Worm (Caenorhabditis elegans): ENCODE data around the gene K02E10.6.

Gene K02E10.6

ce11 chrX:2482622-2483021 is at the start of gene K02E10.6:
Gene K02E10.6 (minus strand): TSS chrX:2482770.
- TF ChIP-seq fos-1 (tag; optimal IDR thresholded peaks at IDR 0.05) (peak; percentile 24), ZK546.5 (tag; optimal IDR thresholded peaks at IDR 0.05) (no peak)

- TF ChIP-seq lsy-2 (tag; optimal IDR thresholded peaks at IDR 0.05) (no peak), egl-27 (tag; optimal IDR thresholded peaks at IDR 0.05) (no peak), peb-1 (tag; optimal IDR thresholded peaks at IDR 0.05) (no peak), ztf-11 (tag; optimal IDR thresholded peaks at IDR 0.05) (no peak), ztf-4 (tag; optimal IDR thresholded peaks at IDR 0.05) (no peak), unc-39 (tag; optimal IDR thresholded peaks at IDR 0.05) (no peak), zag-1 (tag; optimal IDR thresholded peaks at IDR 0.05) (no peak), mbf-1 (tag; optimal IDR thresholded peaks at IDR 0.05) (no peak)
Observed at ce11 chrX:2532357-2532756, 49.8 kb upstream of the K02E10.6 start, which contains the start of gene tbc-12. Gene tbc-12 (minus strand): TSS chrX:2532457.

ce11 chrX:2531276-2531675 is 48.7 kb upstream of the K02E10.6 start:
- no peak for TF ChIP-seq ztf-1 (GFP tag; conservative IDR thresholded peaks at IDR 0.05)
- TF ChIP-seq ztf-11 (tag; optimal IDR thresholded peaks at IDR 0.05), result no peak
- no peak for TF ChIP-seq skn-1 (tag; optimal IDR thresholded peaks at IDR 0.05)
- no peak for TF ChIP-seq ceh-16 (tag; optimal IDR thresholded peaks at IDR 0.05)
- TF ChIP-seq sma-3 (GFP tag; optimal IDR thresholded peaks at IDR 0.05), result peak; percentile 27
- TF ChIP-seq nhr-129 (tag; optimal IDR thresholded peaks at IDR 0.05), result peak; percentile 20
- TF ChIP-seq ZK546.5 (tag; optimal IDR thresholded peaks at IDR 0.05), result no peak
- no peak for TF ChIP-seq mdl-1 (tag; optimal IDR thresholded peaks at IDR 0.05)
- TF ChIP-seq fos-1 (tag; optimal IDR thresholded peaks at IDR 0.05), result peak; percentile 48
- TF ChIP-seq ceh-82 (tag; optimal IDR thresholded peaks at IDR 0.05), result no peak
- TF ChIP-seq crh-2 (tag; optimal IDR thresholded peaks at IDR 0.05), result peak; percentile 54
- no peak for TF ChIP-seq nhr-237 (tag; optimal IDR thresholded peaks at IDR 0.05)
- TF ChIP-seq zag-1 (tag; optimal IDR thresholded peaks at IDR 0.05), result no peak
- TF ChIP-seq peb-1 (tag; optimal IDR thresholded peaks at IDR 0.05), result no peak
- TF ChIP-seq lin-13 (GFP tag; optimal IDR thresholded peaks at IDR 0.05), result no peak
- peak; percentile 5 for TF ChIP-seq blmp-1 (tag; optimal IDR thresholded peaks at IDR 0.05; ENCODE audit: insufficient read depth)
- TF ChIP-seq nhr-10 (tag; optimal IDR thresholded peaks at IDR 0.05), result no peak
- no peak for TF ChIP-seq mbf-1 (tag; optimal IDR thresholded peaks at IDR 0.05)
- TF ChIP-seq lsy-2 (tag; optimal IDR thresholded peaks at IDR 0.05), result peak in 1 of 2 experiments; percentile 30
- TF ChIP-seq F13H6.1 (tag; optimal IDR thresholded peaks at IDR 0.05), result peak; percentile 39
- no peak for TF ChIP-seq nhr-11 (tag; optimal IDR thresholded peaks at IDR 0.05)
- TF ChIP-seq unc-55 (GFP tag; optimal IDR thresholded peaks at IDR 0.05), result no peak
- TF ChIP-seq snpc-4 (tag; optimal IDR thresholded peaks at IDR 0.05), result no peak
- TF ChIP-seq unc-62 (GFP tag; optimal IDR thresholded peaks at IDR 0.05), result no peak
- TF ChIP-seq Y55F3AM.14 (GFP tag; optimal IDR thresholded peaks at IDR 0.05), result peak; percentile 45
- TF ChIP-seq gmeb-1 (tag; optimal IDR thresholded peaks at IDR 0.05), result no peak
- TF ChIP-seq lin-39 (tag; optimal IDR thresholded peaks at IDR 0.05), result no peak
- TF ChIP-seq R02D3.7 (tag; optimal IDR thresholded peaks at IDR 0.05), result no peak
- peak; percentile 34 for TF ChIP-seq ztf-4 (tag; optimal IDR thresholded peaks at IDR 0.05)
- peak; percentile 51 for TF ChIP-seq sma-9 (GFP tag; optimal IDR thresholded peaks at IDR 0.05)
- TF ChIP-seq sma-9 (tag; optimal IDR thresholded peaks at IDR 0.05), result no peak
- TF ChIP-seq sem-4 (tag; optimal IDR thresholded peaks at IDR 0.05), result no peak
- no peak for TF ChIP-seq mab-5 (tag; optimal IDR thresholded peaks at IDR 0.05)
- peak; percentile 34 for TF ChIP-seq nhr-21 (tag; optimal IDR thresholded peaks at IDR 0.05)

DNA sequence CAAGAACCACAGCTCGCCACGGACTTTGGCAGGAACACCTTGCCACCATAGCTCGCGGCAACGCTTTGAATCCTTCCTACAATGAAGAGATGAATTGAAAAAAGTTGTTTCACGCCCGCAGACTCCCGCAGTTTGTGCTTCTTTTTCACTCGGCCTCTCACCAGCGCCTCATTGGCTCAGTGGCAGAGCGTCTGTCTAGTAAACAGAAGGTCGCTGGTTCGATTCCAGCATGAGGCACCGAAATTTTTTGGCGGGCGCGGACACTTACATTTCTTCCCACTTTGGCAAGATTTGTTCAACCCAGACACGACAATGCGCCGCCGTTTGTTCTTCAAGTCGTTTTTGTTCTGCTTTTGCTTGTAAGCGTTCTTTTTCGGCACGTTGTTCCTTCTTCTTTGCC is 45.3 kb upstream of the K02E10.6 start:
- no peak for TF ChIP-seq elt-1 (tag; optimal IDR thresholded peaks at IDR 0.05)
- TF ChIP-seq F13H6.1 (tag; optimal IDR thresholded peaks at IDR 0.05), result peak; percentile 55
- TF ChIP-seq unc-62 (GFP tag; optimal IDR thresholded peaks at IDR 0.05), result no peak
- TF ChIP-seq sma-3 (GFP tag; optimal IDR thresholded peaks at IDR 0.05), result peak; percentile 28
- no peak for TF ChIP-seq dmd-4 (tag; optimal IDR thresholded peaks at IDR 0.05)
- TF ChIP-seq sem-4 (tag; optimal IDR thresholded peaks at IDR 0.05), result no peak
- TF ChIP-seq snpc-4 (tag; optimal IDR thresholded peaks at IDR 0.05), result no peak
- TF ChIP-seq nhr-77 (tag; optimal IDR thresholded peaks at IDR 0.05), result no peak
- TF ChIP-seq nhr-11 (tag; optimal IDR thresholded peaks at IDR 0.05), result no peak
- TF ChIP-seq ceh-82 (tag; optimal IDR thresholded peaks at IDR 0.05), result no peak
- TF ChIP-seq lin-39 (tag; optimal IDR thresholded peaks at IDR 0.05), result no peak
- TF ChIP-seq sma-9 (GFP tag; optimal IDR thresholded peaks at IDR 0.05), result peak; percentile 53
- no peak for TF ChIP-seq sma-9 (tag; optimal IDR thresholded peaks at IDR 0.05)
- no peak for TF ChIP-seq ZK546.5 (tag; optimal IDR thresholded peaks at IDR 0.05)
- peak in 1 of 2 experiments; percentile 9 for TF ChIP-seq lsy-2 (tag; optimal IDR thresholded peaks at IDR 0.05)
- peak; percentile 9 for TF ChIP-seq lin-13 (GFP tag; optimal IDR thresholded peaks at IDR 0.05)
- no peak for TF ChIP-seq mdl-1 (tag; optimal IDR thresholded peaks at IDR 0.05)
- TF ChIP-seq nhr-21 (tag; optimal IDR thresholded peaks at IDR 0.05), result no peak
- TF ChIP-seq nhr-129 (tag; optimal IDR thresholded peaks at IDR 0.05), result peak; percentile 39
- peak; percentile 4 for TF ChIP-seq unc-55 (GFP tag; optimal IDR thresholded peaks at IDR 0.05)
- no peak for TF ChIP-seq lin-11 (tag; optimal IDR thresholded peaks at IDR 0.05)
- TF ChIP-seq Y55F3AM.14 (GFP tag; optimal IDR thresholded peaks at IDR 0.05), result no peak
- no peak for TF ChIP-seq unc-39 (tag; optimal IDR thresholded peaks at IDR 0.05)
- TF ChIP-seq mbf-1 (tag; optimal IDR thresholded peaks at IDR 0.05), result no peak
- no peak for TF ChIP-seq ztf-11 (tag; optimal IDR thresholded peaks at IDR 0.05)

Measured in whole organism, L2 larva.